Worm (Caenorhabditis elegans): ENCODE data around the gene srsx-6.

Gene srsx-6

DNA sequence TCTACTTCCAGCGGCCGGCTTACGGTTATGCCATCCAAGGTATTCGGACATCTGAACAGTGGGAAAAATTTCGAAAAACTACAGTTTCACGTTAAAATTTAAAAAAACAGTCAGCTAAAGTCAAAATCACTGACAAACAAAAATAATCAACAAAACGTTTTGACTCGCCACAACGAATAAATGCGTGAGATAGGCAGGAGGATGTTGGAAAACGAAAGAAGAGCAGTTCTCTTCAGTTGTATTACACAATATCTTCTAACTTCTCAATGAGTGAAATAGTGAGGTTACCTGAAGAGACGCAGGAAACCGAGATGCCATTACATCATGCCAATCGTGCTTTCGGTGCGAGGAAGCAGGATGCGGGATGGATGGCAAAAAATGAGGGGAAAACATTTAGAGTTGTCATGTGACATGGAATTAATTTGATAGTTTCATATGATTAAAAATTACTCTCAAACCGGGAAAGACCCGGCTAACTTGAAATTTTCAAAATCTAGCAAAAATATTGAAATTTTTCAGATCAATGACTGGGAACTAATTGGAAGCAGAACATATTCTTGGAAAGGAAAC, 33.0 kb upstream of the srsx-6 start, which contains the start of gene F40A3.6:
Gene F40A3.6 (minus strand): TSS at position 51 of the 570 bp plus-strand sequence.
- TF ChIP-seq K09A11.1 (tag; optimal IDR thresholded peaks at IDR 0.05; ENCODE audit: insufficient read depth) (no peak), ceh-45 (GFP tag; IDR thresholded peaks at IDR 0.05) (no peak), ceh-2 (tag; optimal IDR thresholded peaks at IDR 0.05) (no peak), lin-11 (tag; optimal IDR thresholded peaks at IDR 0.05) (no peak)

DNA sequence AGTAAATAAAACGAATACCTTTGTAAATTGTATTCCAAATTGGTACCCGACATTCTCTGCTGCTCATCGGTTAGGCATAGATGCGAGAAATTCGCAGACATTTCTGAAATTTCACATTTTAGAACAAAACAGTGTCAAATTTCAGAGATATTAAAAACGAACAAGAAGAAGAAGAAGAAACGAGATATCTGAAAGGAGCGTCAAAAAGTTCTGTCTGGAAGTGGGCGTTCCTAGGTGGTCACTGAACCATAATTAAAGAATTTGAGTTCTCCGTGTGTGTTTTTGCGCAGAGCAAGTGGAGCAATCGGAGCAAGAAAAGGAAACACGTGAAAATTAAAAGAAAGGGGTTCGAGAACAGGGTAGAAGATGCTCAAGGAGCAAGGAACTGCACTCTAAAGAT, 27.1 kb upstream of the srsx-6 start, which contains the start of gene F40A3.7:
Gene F40A3.7 (minus strand): TSS at position 101 of the 400 bp plus-strand sequence.
- no peak for TF ChIP-seq pros-1 (tag; optimal IDR thresholded peaks at IDR 0.05)
- no peak for TF ChIP-seq syd-9 (tag; optimal IDR thresholded peaks at IDR 0.05)
- TF ChIP-seq sox-2 (GFP tag; IDR thresholded peaks at IDR 0.05), result no peak
- no peak for TF ChIP-seq ceh-2 (tag; optimal IDR thresholded peaks at IDR 0.05)
- no peak for TF ChIP-seq madf-2 (tag; optimal IDR thresholded peaks at IDR 0.05)
- no peak for TF ChIP-seq pha-4 (tag; optimal IDR thresholded peaks at IDR 0.05)

ce11 chrV:7901222-7901621, 25.7 kb upstream of the srsx-6 start:
- TF ChIP-seq dmd-4 (tag; optimal IDR thresholded peaks at IDR 0.05; ENCODE audit: borderline replicate concordance) (no peak), Y22D7AL.16 (tag; optimal IDR thresholded peaks at IDR 0.05) (no peak), zip-5 (tag; optimal IDR thresholded peaks at IDR 0.05) (no peak), ceh-30 (tag; optimal IDR thresholded peaks at IDR 0.05) (no peak), ceh-19 (GFP tag; optimal IDR thresholded peaks at IDR 0.05) (no peak), ceh-31 (tag; optimal IDR thresholded peaks at IDR 0.05) (no peak), ceh-22 (tag; optimal IDR thresholded peaks at IDR 0.05) (no peak), pha-2 (tag; optimal IDR thresholded peaks at IDR 0.05) (no peak), eyg-1 (tag; optimal IDR thresholded peaks at IDR 0.05) (no peak)

DNA sequence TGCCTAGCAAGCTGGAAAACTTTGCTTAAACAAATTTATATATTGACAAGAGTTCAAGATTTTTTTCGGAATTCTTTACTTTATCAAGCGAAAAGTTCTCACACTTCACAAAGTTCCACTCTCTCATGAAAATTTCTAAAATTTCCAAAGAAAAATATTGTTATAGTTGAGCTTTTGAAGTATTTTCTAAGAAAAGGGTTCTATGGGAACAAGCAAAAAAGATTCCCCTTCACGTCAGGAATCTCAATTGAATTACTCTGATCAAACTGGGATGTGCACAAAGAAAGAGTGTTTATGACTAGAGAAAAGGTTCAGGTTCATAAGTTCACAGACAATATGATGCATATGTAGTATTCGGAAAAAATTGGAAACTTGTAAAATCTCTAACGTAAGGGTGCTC, 22.5 kb upstream of the srsx-6 start:
- TF ChIP-seq rnt-1 (tag; optimal IDR thresholded peaks at IDR 0.05) (no peak), C08G9.2 (tag; optimal IDR thresholded peaks at IDR 0.05) (no peak), tbx-2 (tag; optimal IDR thresholded peaks at IDR 0.05) (no peak), ceh-24 (tag; optimal IDR thresholded peaks at IDR 0.05) (no peak), sox-4 (tag; optimal IDR thresholded peaks at IDR 0.05) (no peak), ceh-6 (GFP tag; optimal IDR thresholded peaks at IDR 0.05) (no peak), ceh-34 (tag; optimal IDR thresholded peaks at IDR 0.05) (no peak), eyg-1 (tag; optimal IDR thresholded peaks at IDR 0.05) (no peak), hlh-6 (tag; optimal IDR thresholded peaks at IDR 0.05) (no peak), ceh-30 (tag; optimal IDR thresholded peaks at IDR 0.05) (no peak), ref-2 (tag; optimal IDR thresholded peaks at IDR 0.05) (no peak), sox-2 (GFP tag; IDR thresholded peaks at IDR 0.05) (no peak), pha-4 (tag; optimal IDR thresholded peaks at IDR 0.05) (no peak), hlh-15 (tag; optimal IDR thresholded peaks at IDR 0.05) (no peak), ceh-2 (tag; optimal IDR thresholded peaks at IDR 0.05) (no peak), ceh-22 (tag; optimal IDR thresholded peaks at IDR 0.05) (no peak), ceh-14 (tag; optimal IDR thresholded peaks at IDR 0.05) (no peak), ceh-31 (tag; optimal IDR thresholded peaks at IDR 0.05) (no peak), ceh-19 (GFP tag; optimal IDR thresholded peaks at IDR 0.05) (no peak)

- no peak for TF ChIP-seq hlh-15 (tag; optimal IDR thresholded peaks at IDR 0.05)
- no peak for TF ChIP-seq dmd-4 (tag; optimal IDR thresholded peaks at IDR 0.05; ENCODE audit: borderline replicate concordance)
- no peak for TF ChIP-seq pros-1 (tag; optimal IDR thresholded peaks at IDR 0.05)
- TF ChIP-seq ceh-18 (tag; optimal IDR thresholded peaks at IDR 0.05), result no peak
- TF ChIP-seq hlh-6 (tag; optimal IDR thresholded peaks at IDR 0.05), result no peak
- TF ChIP-seq tbx-7 (tag; optimal IDR thresholded peaks at IDR 0.05), result no peak
- TF ChIP-seq pat-9 (tag; optimal IDR thresholded peaks at IDR 0.05), result no peak
- no peak for TF ChIP-seq che-1 (tag; optimal IDR thresholded peaks at IDR 0.05)
- TF ChIP-seq lim-6 (tag; optimal IDR thresholded peaks at IDR 0.05), result no peak
- TF ChIP-seq Y22D7AL.16 (tag; optimal IDR thresholded peaks at IDR 0.05), result no peak
- TF ChIP-seq sox-4 (tag; optimal IDR thresholded peaks at IDR 0.05), result no peak
- TF ChIP-seq syd-9 (tag; optimal IDR thresholded peaks at IDR 0.05), result no peak
- TF ChIP-seq ahr-1 (tag; optimal IDR thresholded peaks at IDR 0.05), result no peak
Measured at ce11 chrV:7908431-7908830, 18.5 kb upstream of the srsx-6 start.
